Worm (Caenorhabditis elegans): ENCODE measurements around the gene chmp-7.

The chmp-7 gene

DNA sequence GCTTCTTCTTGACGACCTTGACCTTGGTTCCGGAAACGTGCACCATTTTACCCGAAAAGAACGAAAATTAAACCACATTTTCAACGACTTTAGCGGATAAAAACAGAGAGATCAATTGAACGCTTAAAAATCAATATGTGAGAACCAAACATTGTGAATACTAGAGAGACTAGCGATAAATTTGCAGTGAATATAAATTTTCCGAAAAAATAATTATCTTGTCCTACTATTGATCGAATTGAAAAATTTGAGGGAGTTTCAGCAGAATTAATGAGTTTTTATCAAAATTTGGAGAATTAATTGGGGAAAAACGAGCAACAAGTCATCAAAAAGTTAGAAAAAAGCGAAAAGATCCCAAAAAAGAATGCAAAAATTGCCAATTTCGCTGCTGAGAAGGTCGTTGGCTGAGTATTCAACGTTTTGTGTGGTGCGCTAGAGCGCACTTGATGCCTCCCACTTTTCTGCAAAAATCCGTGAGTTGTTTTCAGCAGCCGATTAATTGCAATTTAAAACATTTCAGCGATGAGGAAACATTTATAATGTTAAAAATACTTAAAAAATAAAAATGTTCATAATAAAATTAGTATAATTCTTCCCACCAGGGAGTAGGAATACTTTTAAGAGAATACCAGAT lies 2.4 kb downstream of the chmp-7 start, which contains the start of gene rpl-32 (continued):
- TF ChIP-seq mel-28 (tag; optimal IDR thresholded peaks at IDR 0.05; ENCODE audit: borderline replicate concordance) (no peak), attf-5 (GFP tag; optimal IDR thresholded peaks at IDR 0.05) (peak; percentile 91), madf-10 (tag; optimal IDR thresholded peaks at IDR 0.05) (peak; percentile 61), snpc-3.4 (tag; optimal IDR thresholded peaks at IDR 0.05) (no peak), pbrm-1 (GFP tag; IDR thresholded peaks at IDR 0.05) (peak; percentile 66), dox-1 (GFP tag; IDR thresholded peaks at IDR 0.05) (peak; percentile 83), ceh-100 (GFP tag; IDR thresholded peaks at IDR 0.05) (no peak), ceh-91 (GFP tag; IDR thresholded peaks at IDR 0.05) (peak; percentile 62), attf-6 (GFP tag; IDR thresholded peaks at IDR 0.05) (no peak), Y67H2A.10 (GFP tag; conservative IDR thresholded peaks at IDR 0.05) (no peak), sdz-38 (tag; optimal IDR thresholded peaks at IDR 0.05) (no peak), lsy-27 (tag; optimal IDR thresholded peaks at IDR 0.05; ENCODE audit: borderline replicate concordance, insufficient read depth) (no peak), madf-8 (GFP tag; conservative IDR thresholded peaks at IDR 0.05) (no peak), egrh-3 (GFP tag; IDR thresholded peaks at IDR 0.05) (0 out of 2 replicates have a peak, but pooled peaks have one; percentile 6), bed-2 (GFP tag; IDR thresholded peaks at IDR 0.05) (no peak), hmg-1.2 (GFP tag; IDR thresholded peaks at IDR 0.05) (peak; percentile 91), hrde-1 (tag; optimal IDR thresholded peaks at IDR 0.05; ENCODE audit: borderline replicate concordance) (no peak), F57C9.4 (tag; optimal IDR thresholded peaks at IDR 0.05) (no peak), Y53F4B.3 (GFP tag; IDR thresholded peaks at IDR 0.05) (no peak), gei-17 (GFP tag; optimal IDR thresholded peaks at IDR 0.05) (no peak), mxl-1 (tag; optimal IDR thresholded peaks at IDR 0.05) (no peak), ztf-18 (tag; optimal IDR thresholded peaks at IDR 0.05) (no peak), F22D6.2 (tag; optimal IDR thresholded peaks at IDR 0.05) (no peak), nhr-90 (tag; optimal IDR thresholded peaks at IDR 0.05) (no peak), B0019.2 (GFP tag; conservative IDR thresholded peaks at IDR 0.05) (peak; percentile 52; the same call in 1 of the 2 replicates), ama-1 (optimal IDR thresholded peaks at IDR 0.05) (no peak), ama-1 (GFP tag; optimal IDR thresholded peaks at IDR 0.05) (no peak), aptf-2 (GFP tag; conservative IDR thresholded peaks at IDR 0.05) (no peak), cebp-2 (GFP tag; IDR thresholded peaks at IDR 0.05) (no peak), D2030.7 (GFP tag; IDR thresholded peaks at IDR 0.05) (peak; percentile 77), sea-2 (GFP tag; IDR thresholded peaks at IDR 0.05) (no peak)

DNA sequence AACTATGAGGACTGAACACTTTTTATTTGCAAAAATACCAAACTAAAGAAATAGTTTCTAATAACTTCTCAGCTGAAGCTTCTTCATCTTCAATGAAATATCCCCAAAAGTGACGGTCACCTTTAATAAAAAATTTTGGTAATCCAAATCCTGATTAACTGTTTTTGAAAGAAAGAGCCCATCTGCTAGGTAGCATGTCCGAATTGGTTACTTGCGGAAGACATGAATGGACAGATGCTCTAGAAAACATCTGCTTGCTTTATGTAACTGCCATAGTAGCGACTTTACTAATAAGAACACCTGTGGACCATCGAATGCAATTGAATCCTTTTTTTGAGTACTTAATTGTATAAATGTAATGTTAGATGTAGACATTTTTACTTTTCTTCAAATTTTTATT lies 4.2 kb downstream of the chmp-7 start:
- TF ChIP-seq unc-62 (GFP tag; optimal IDR thresholded peaks at IDR 0.05) (no peak), ets-4 (GFP tag; optimal IDR thresholded peaks at IDR 0.05) (no peak), Y56A3A.18 (GFP tag; IDR thresholded peaks at IDR 0.05) (no peak), him-1 (tag; optimal IDR thresholded peaks at IDR 0.05) (no peak), dpl-1 (GFP tag; optimal IDR thresholded peaks at IDR 0.05) (no peak)

DNA sequence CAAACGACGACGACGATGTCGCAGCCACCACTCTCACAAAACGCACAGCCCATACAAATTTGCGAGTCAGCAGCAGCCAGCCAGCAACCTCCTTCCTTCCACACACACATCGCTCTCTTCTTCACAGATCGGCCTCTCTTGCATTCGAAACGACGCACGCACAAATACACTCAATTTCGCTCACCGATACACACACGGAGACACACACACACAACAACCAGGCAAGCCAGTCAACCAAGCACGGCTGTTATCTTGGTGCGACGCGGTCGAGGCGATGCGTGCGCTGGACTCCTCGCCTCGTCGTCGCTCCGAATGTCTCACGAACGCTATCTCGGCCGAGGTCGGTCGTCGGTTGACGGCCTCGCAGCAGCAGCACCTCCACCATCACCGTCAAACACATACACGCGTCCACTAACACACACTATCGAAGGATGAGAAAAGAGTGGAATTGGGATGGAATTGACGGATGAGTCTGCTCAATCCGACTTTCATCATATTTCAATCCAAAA lies 5.6 kb downstream of the chmp-7 start:
- TF ChIP-seq ztf-18 (tag; optimal IDR thresholded peaks at IDR 0.05) (peak; percentile 54), aptf-2 (GFP tag; conservative IDR thresholded peaks at IDR 0.05) (no peak), ztf-22 (GFP tag; optimal IDR thresholded peaks at IDR 0.05) (peak; percentile 6), Y53F4B.3 (GFP tag; IDR thresholded peaks at IDR 0.05) (no peak), T07F8.4 (tag; optimal IDR thresholded peaks at IDR 0.05) (no peak), snpc-1.3 (tag; optimal IDR thresholded peaks at IDR 0.05; ENCODE audit: insufficient read depth) (no peak), nfya-2 (GFP tag; IDR thresholded peaks at IDR 0.05) (no peak), efl-1 (GFP tag; optimal IDR thresholded peaks at IDR 0.05) (no peak), madf-3 (GFP tag; IDR thresholded peaks at IDR 0.05) (peak; percentile 84), hmg-20 (GFP tag; IDR thresholded peaks at IDR 0.05) (0 out of 2 replicates have a peak, but pooled peaks have one; percentile 8), snpc-4 (GFP tag; optimal IDR thresholded peaks at IDR 0.05) (no peak), snpc-4 (tag; optimal IDR thresholded peaks at IDR 0.05) (peak in 3 of 4 experiments; percentile 62 to 70 (median 66)), K11D2.4 (GFP tag; IDR thresholded peaks at IDR 0.05) (peak; percentile 85), sea-2 (GFP tag; IDR thresholded peaks at IDR 0.05) (0 out of 2 replicates have a peak, but pooled peaks have one; percentile 53), rec-8 (tag; optimal IDR thresholded peaks at IDR 0.05) (no peak)
